Worm (Caenorhabditis elegans): ENCODE results near the gene fbxa-151.

ce11 chrIII:1231186-1231585 lies 35.5 kb downstream of the fbxa-151 start:
- TF ChIP-seq elt-1 (tag; optimal IDR thresholded peaks at IDR 0.05) (no peak), ztf-4 (tag; optimal IDR thresholded peaks at IDR 0.05) (no peak), ama-1 (optimal IDR thresholded peaks at IDR 0.05) (no peak), R02D3.7 (tag; optimal IDR thresholded peaks at IDR 0.05) (no peak), egl-27 (tag; optimal IDR thresholded peaks at IDR 0.05) (no peak), lsy-2 (tag; optimal IDR thresholded peaks at IDR 0.05) (no peak), nhr-23 (tag; optimal IDR thresholded peaks at IDR 0.05) (no peak), sma-9 (GFP tag; optimal IDR thresholded peaks at IDR 0.05) (no peak), sma-9 (tag; optimal IDR thresholded peaks at IDR 0.05) (no peak), unc-39 (tag; optimal IDR thresholded peaks at IDR 0.05) (no peak)
